Worm (Caenorhabditis elegans): ENCODE measurements around the gene K08A2.2.

Gene K08A2.2

ce11 chrII:2943966-2944365 lies 47.4 kb upstream of the K08A2.2 start, which contains the start of the genes irld-50 and irld-49:
Gene irld-50, minus strand, starts transcription at chrII:2944066.
Gene irld-49, plus strand, starts transcription at chrII:2944176.
- TF ChIP-seq lin-11 (tag; optimal IDR thresholded peaks at IDR 0.05) (no peak), ceh-48 (tag; optimal IDR thresholded peaks at IDR 0.05) (no peak), pag-3 (tag; optimal IDR thresholded peaks at IDR 0.05; ENCODE audit: borderline replicate concordance) (no peak), unc-3 (GFP tag; conservative IDR thresholded peaks at IDR 0.05) (no peak), unc-3 (tag; optimal IDR thresholded peaks at IDR 0.05) (no peak), ztf-16 (tag; optimal IDR thresholded peaks at IDR 0.05) (no peak), pax-1 (tag; optimal IDR thresholded peaks at IDR 0.05) (no peak), zip-5 (tag; optimal IDR thresholded peaks at IDR 0.05) (no peak), nhr-232 (tag; optimal IDR thresholded peaks at IDR 0.05) (no peak), ceh-45 (GFP tag; IDR thresholded peaks at IDR 0.05) (no peak), ets-4 (tag; optimal IDR thresholded peaks at IDR 0.05) (no peak), ahr-1 (tag; optimal IDR thresholded peaks at IDR 0.05) (no peak), tbx-2 (tag; optimal IDR thresholded peaks at IDR 0.05) (no peak), K09A11.1 (tag; optimal IDR thresholded peaks at IDR 0.05; ENCODE audit: insufficient read depth) (no peak)

- no peak for TF ChIP-seq pag-3 (tag; optimal IDR thresholded peaks at IDR 0.05; ENCODE audit: borderline replicate concordance)
- no peak for TF ChIP-seq ceh-14 (tag; optimal IDR thresholded peaks at IDR 0.05)
- no peak for TF ChIP-seq fkh-6 (tag; optimal IDR thresholded peaks at IDR 0.05)
- no peak for TF ChIP-seq ceh-48 (tag; optimal IDR thresholded peaks at IDR 0.05)
- TF ChIP-seq lim-6 (tag; optimal IDR thresholded peaks at IDR 0.05) = no peak
Observed at ce11 chrII:2946438-2946837, 45.0 kb upstream of the K08A2.2 start, which contains the start of gene srw-79. Gene srw-79, plus strand, starts transcription at chrII:2946738.

ce11 chrII:2948614-2949013 lies 42.8 kb upstream of the K08A2.2 start:
- TF ChIP-seq ceh-34 (tag; optimal IDR thresholded peaks at IDR 0.05) = no peak
- no peak for TF ChIP-seq unc-55 (GFP tag; optimal IDR thresholded peaks at IDR 0.05)
- no peak for TF ChIP-seq ceh-14 (tag; optimal IDR thresholded peaks at IDR 0.05)
- TF ChIP-seq pag-3 (tag; optimal IDR thresholded peaks at IDR 0.05; ENCODE audit: borderline replicate concordance) = no peak
- no peak for TF ChIP-seq ceh-45 (GFP tag; IDR thresholded peaks at IDR 0.05)
- TF ChIP-seq mec-3 (tag; optimal IDR thresholded peaks at IDR 0.05; ENCODE audit: borderline replicate concordance) = no peak
- no peak for TF ChIP-seq K02D7.2 (tag; optimal IDR thresholded peaks at IDR 0.05)

DNA sequence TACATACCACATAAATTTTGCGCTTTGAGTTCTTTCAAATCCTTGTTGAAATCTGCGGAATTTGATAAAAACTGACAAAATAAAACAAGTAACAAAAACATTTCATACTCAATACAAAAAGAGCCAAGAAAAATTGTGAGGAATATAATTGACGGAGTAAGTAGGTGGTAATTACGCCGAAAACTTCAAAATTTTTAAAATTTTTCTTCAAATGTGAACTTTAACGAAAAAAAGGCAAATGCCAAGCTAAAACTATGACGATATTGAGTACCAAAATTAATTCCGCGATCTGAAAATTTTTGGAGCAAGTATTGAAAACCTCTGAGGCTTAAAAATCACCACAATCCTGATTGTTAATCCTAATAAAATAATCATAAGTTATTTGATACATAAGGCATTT lies 38.8 kb upstream of the K08A2.2 start, which contains the start of gene irld-51:
Gene irld-51, minus strand, starts transcription at position 101 of the 400 bp plus-strand sequence.
- TF ChIP-seq K02D7.2 (tag; optimal IDR thresholded peaks at IDR 0.05) (no peak), pha-4 (tag; optimal IDR thresholded peaks at IDR 0.05) (no peak), ceh-14 (tag; optimal IDR thresholded peaks at IDR 0.05) (no peak), nhr-11 (tag; optimal IDR thresholded peaks at IDR 0.05) (no peak), hlh-15 (tag; optimal IDR thresholded peaks at IDR 0.05) (no peak), sdc-2 (tag; optimal IDR thresholded peaks at IDR 0.05) (no peak), eyg-1 (tag; optimal IDR thresholded peaks at IDR 0.05) (no peak), hlh-8 (tag; optimal IDR thresholded peaks at IDR 0.05) (no peak), che-1 (tag; optimal IDR thresholded peaks at IDR 0.05) (no peak), C08G9.2 (tag; optimal IDR thresholded peaks at IDR 0.05) (no peak), mec-3 (tag; optimal IDR thresholded peaks at IDR 0.05; ENCODE audit: borderline replicate concordance) (no peak), ama-1 (optimal IDR thresholded peaks at IDR 0.05) (no peak), gmeb-2 (tag; optimal IDR thresholded peaks at IDR 0.05) (no peak), T23F11.4 (GFP tag; optimal IDR thresholded peaks at IDR 0.05) (no peak), ceh-6 (GFP tag; optimal IDR thresholded peaks at IDR 0.05) (no peak), hlh-30 (tag; optimal IDR thresholded peaks at IDR 0.05; ENCODE audit: insufficient read depth) (no peak)

DNA sequence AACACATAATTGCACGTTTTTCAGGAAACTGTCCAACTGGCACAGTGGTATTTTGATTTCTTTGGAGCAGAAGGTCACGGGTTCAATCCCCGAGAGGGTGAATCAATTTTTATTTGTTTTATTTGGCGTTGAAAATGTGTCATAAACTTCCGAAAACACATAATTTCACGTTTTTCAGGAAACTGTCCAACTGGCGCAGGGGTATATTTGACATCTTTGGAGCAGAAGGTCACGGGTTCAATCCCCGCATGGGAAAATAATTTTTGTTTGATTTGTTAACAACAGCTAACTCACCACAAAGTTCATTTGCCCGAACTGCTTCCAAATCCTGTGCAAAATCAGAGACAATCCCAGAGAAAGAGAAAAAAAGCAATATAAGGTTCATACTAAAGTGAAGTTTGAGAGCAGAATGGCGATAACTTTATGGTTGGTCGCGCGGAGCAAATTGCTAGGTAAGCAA lies 35.7 kb upstream of the K08A2.2 start, which contains the start of gene irld-48:
Gene irld-48, plus strand, starts transcription at position 410 of the 460 bp plus-strand sequence.
- TF ChIP-seq unc-55 (GFP tag; optimal IDR thresholded peaks at IDR 0.05) (no peak), ahr-1 (tag; optimal IDR thresholded peaks at IDR 0.05) (no peak), hlh-13 (GFP tag; optimal IDR thresholded peaks at IDR 0.05) (no peak), K02D7.2 (tag; optimal IDR thresholded peaks at IDR 0.05) (no peak), ceh-34 (tag; optimal IDR thresholded peaks at IDR 0.05) (no peak), ama-1 (optimal IDR thresholded peaks at IDR 0.05) (no peak), npax-4 (tag; optimal IDR thresholded peaks at IDR 0.05) (no peak), sox-4 (tag; optimal IDR thresholded peaks at IDR 0.05) (no peak), dmd-4 (tag; optimal IDR thresholded peaks at IDR 0.05; ENCODE audit: borderline replicate concordance) (no peak), elt-2 (tag; optimal IDR thresholded peaks at IDR 0.05) (no peak), mec-3 (tag; optimal IDR thresholded peaks at IDR 0.05; ENCODE audit: borderline replicate concordance) (no peak)
